Fruit fly (Drosophila melanogaster) whole organism, wandering third instar larva: ENCODE results near the gene brun.

Experiments used
- CG9705 ChIP-seq: fragments of 200-800 bp; sonication (Bioruptor generic); optimal IDR thresholded peaks from 2 replicates; lab custom pipeline; 2018; ENCODE audit warnings: missing biosample characterization, mild to moderate bottlenecking, missing genetic modification characterization
- Dfd ChIP-seq: fragments of >200 bp; optimal IDR thresholded peaks from 2 replicates; lab custom pipeline; 2017; ENCODE audit warnings: missing biosample characterization, missing genetic modification characterization
- Dif ChIP-seq: fragments of 200-275, 200-300 bp; sonication (Bioruptor generic); optimal IDR thresholded peaks from 2 replicates; lab custom pipeline; 2018; ENCODE audit warnings: missing biosample characterization, missing genetic modification characterization; ENCODE audit not compliant: partially characterized antibody
- Mio ChIP-seq: sonication (Bioruptor generic); optimal IDR thresholded peaks from 2 replicates; lab custom pipeline; 2016; ENCODE audit warnings: missing biosample characterization, missing genetic modification characterization
- OdsH ChIP-seq: fragments of 200-800 bp; sonication (Bioruptor generic); optimal IDR thresholded peaks from 2 replicates; lab custom pipeline; 2016; ENCODE audit warnings: missing biosample characterization, mild to moderate bottlenecking, missing genetic modification characterization
- Vsx2 ChIP-seq: fragments of 200-300, 225-300 bp; sonication (Bioruptor generic); optimal IDR thresholded peaks from 2 replicates; lab custom pipeline; 2018; ENCODE audit warnings: missing biosample characterization, missing genetic modification characterization; ENCODE audit not compliant: partially characterized antibody
- h ChIP-seq: fragments of 200-800 bp; sonication (Bioruptor generic); optimal IDR thresholded peaks from 3 replicates; lab custom pipeline; 2016; ENCODE audit warnings: missing biosample characterization, mild to moderate bottlenecking, missing genetic modification characterization
- jim ChIP-seq: fragments of 175-275, 200-325 bp; sonication (Bioruptor generic); optimal IDR thresholded peaks from 2 replicates; lab custom pipeline; 2016; ENCODE audit warnings: missing biosample characterization, mild to moderate bottlenecking, missing genetic modification characterization
- psq ChIP-seq: fragments of 200-800 bp; sonication (Bioruptor generic); optimal IDR thresholded peaks from 3 replicates; lab custom pipeline; 2017; ENCODE audit warnings: missing biosample characterization, mild to moderate bottlenecking, missing genetic modification characterization, moderate library complexity
- rgr ChIP-seq: fragments of 200-800 bp; sonication (Bioruptor generic); optimal IDR thresholded peaks from 3 replicates; lab custom pipeline; 2016; ENCODE audit warnings: missing biosample characterization, mild to moderate bottlenecking, missing genetic modification characterization

dm6 chr2L:20700534-20701239, 44.7 kb upstream of the brun start:
- no peak for TF ChIP-seq jim (GFP tag; lab: Kevin White, UChicago)
- peak; percentile 17 for TF ChIP-seq Dif (GFP tag; lab: Kevin White, UChicago)
- TF ChIP-seq Dfd, result no peak
- peak; percentile 79 for TF ChIP-seq h (GFP tag; lab: Kevin White, UChicago)
- TF ChIP-seq CG9705, result no peak
- TF ChIP-seq Mio (GFP tag; lab: Kevin White, UChicago), result no peak
- peak; percentile 87 for TF ChIP-seq rgr (GFP tag; lab: Kevin White, UChicago)
- peak; percentile 85 for TF ChIP-seq OdsH (GFP tag; lab: Kevin White, UChicago)
- no peak for TF ChIP-seq Vsx2 (GFP tag; lab: Kevin White, UChicago)
- peak; percentile 84 for TF ChIP-seq psq (GFP tag; lab: Kevin White, UChicago)
